Worm (Caenorhabditis elegans): ENCODE data around the gene EGAP9.4.

Gene EGAP9.4

DNA sequence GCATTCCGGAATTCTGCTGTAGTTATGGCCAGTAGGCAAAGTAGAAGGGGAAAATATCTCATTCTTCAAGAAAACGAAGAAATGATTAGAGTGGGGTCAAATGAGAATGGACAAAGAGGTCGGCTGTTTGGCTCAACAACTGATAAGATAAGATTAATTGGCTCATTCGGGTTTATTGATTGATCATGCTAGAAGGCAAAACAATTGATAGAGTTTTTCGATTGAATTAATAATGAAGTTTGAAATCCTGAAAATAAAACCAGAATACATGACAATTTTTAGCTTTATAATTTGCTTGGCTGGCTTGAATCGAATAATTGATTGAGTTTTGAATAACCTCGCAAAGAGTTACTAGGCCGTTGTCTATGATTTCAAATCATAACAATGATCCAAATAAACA, 49.6 kb downstream of the EGAP9.4 start, which contains the start of gene ppt-1:
Gene ppt-1, minus strand, starts transcription at position 101 of the 400 bp plus-strand sequence.
- TF ChIP-seq unc-62 (GFP tag; optimal IDR thresholded peaks at IDR 0.05): no peak

Data from whole organism, dauer.